Fruit fly (Drosophila melanogaster): Measurements from ENCODE around the gene aust.

Gene aust

dm6 chr2L:9203401-9203800 lies 47.4 kb downstream of the aust start (continued):
- no peak for TF ChIP-seq hkb (optimal IDR thresholded peaks at IDR 0.05)
- TF ChIP-seq hkb (GFP tag; IDR thresholded peaks at IDR 0.05) = 0 out of 2 replicates have a peak, but pooled peaks have one; percentile 37
- TF ChIP-seq CG13894 (tag; optimal IDR thresholded peaks at IDR 0.05) = peak; percentile 69
- TF ChIP-seq Jarid2 (GFP tag; optimal IDR thresholded peaks at IDR 0.05) = peak; percentile 22
- TF ChIP-seq Deaf1 (tag; optimal IDR thresholded peaks at IDR 0.05) = peak; percentile 43
- no peak for TF ChIP-seq oc (tag; optimal IDR thresholded peaks at IDR 0.05)
- peak; percentile 61; the same call in 1 of the 2 replicates for TF ChIP-seq Adf1 (GFP tag; IDR thresholded peaks at IDR 0.05)
- TF ChIP-seq nom (GFP tag; optimal IDR thresholded peaks at IDR 0.05) = peak; percentile 80
- TF ChIP-seq abd-A (tag; optimal IDR thresholded peaks at IDR 0.05) = peak; percentile 41
- peak in 1 of 2 experiments; percentile 21 for TF ChIP-seq bsh (GFP tag; optimal IDR thresholded peaks at IDR 0.05)
- TF ChIP-seq CG7372 (GFP tag; IDR thresholded peaks at IDR 0.05) = no peak
- peak; percentile 26 for TF ChIP-seq CG10147 (GFP tag; optimal IDR thresholded peaks at IDR 0.05)
- TF ChIP-seq CG31224 (GFP tag; IDR thresholded peaks at IDR 0.05) = no peak
- peak; percentile 1 for TF ChIP-seq lab (GFP tag; optimal IDR thresholded peaks at IDR 0.05)
- no peak for TF ChIP-seq scrt (GFP tag; optimal IDR thresholded peaks at IDR 0.05)
- TF ChIP-seq sens (GFP tag) = peak; percentile 48
- TF ChIP-seq CG6689 (GFP tag; IDR thresholded peaks at IDR 0.05) = no peak
- peak; percentile 67; the same call in 1 of the 2 replicates for TF ChIP-seq rib (GFP tag; IDR thresholded peaks at IDR 0.05)
- TF ChIP-seq CG8290 (GFP tag; optimal IDR thresholded peaks at IDR 0.05) = no peak
- TF ChIP-seq CG8290 (tag; optimal IDR thresholded peaks at IDR 0.05) = peak in 1 of 2 experiments; percentile 57
- peak; percentile 24 for TF ChIP-seq stwl (tag; optimal IDR thresholded peaks at IDR 0.05)
- peak; percentile 74 for TF ChIP-seq lbe (GFP tag; optimal IDR thresholded peaks at IDR 0.05)
- no peak for TF ChIP-seq CG3726 (GFP tag; IDR thresholded peaks at IDR 0.05)
- TF ChIP-seq CG4707 (GFP tag; optimal IDR thresholded peaks at IDR 0.05) = no peak
- TF ChIP-seq CG11723 (GFP tag; optimal IDR thresholded peaks at IDR 0.05) = peak; percentile 16
- TF ChIP-seq CG32532 (GFP tag; IDR thresholded peaks at IDR 0.05) = peak; percentile 27; the same call in 1 of the 2 replicates
- TF ChIP-seq CG33557 (GFP tag; optimal IDR thresholded peaks at IDR 0.05) = no peak
- TF ChIP-seq az2 (GFP tag; optimal IDR thresholded peaks at IDR 0.05) = no peak
- TF ChIP-seq hth (optimal IDR thresholded peaks at IDR 0.05) = no peak
- TF ChIP-seq sd (tag; optimal IDR thresholded peaks at IDR 0.05) = peak; percentile 45
- TF ChIP-seq Pdp1 (GFP tag; optimal IDR thresholded peaks at IDR 0.05) = peak in 1 of 2 experiments; percentile 22
- peak; percentile 98 for TF ChIP-seq pfk (GFP tag; optimal IDR thresholded peaks at IDR 0.05)
- TF ChIP-seq CG3995 (GFP tag; optimal IDR thresholded peaks at IDR 0.05) = no peak
- peak; percentile 30 for TF ChIP-seq HmgZ (tag; optimal IDR thresholded peaks at IDR 0.05)
- peak; percentile 3 for TF ChIP-seq CG15514 (GFP tag; optimal IDR thresholded peaks at IDR 0.05)
- no peak for TF ChIP-seq Hr78 (GFP tag; optimal IDR thresholded peaks at IDR 0.05)
- no peak for TF ChIP-seq ash1 (GFP tag; optimal IDR thresholded peaks at IDR 0.05)

All from whole organism, embryonic.